Worm (Caenorhabditis elegans): Measurements from ENCODE around the gene tin-9.2.
A peak's percentile ranks its signal among the peaks of the same experiment; 100 is the strongest.

The tin-9.2 gene

ce11 chrIV:13098652-13099051 is at the start of gene tin-9.2, which contains the start of the genes dli-1 and exos-4.1:
TSS of gene tin-9.2 (plus strand) at chrIV:13098995.
TSS of gene dli-1 (minus strand) at chrIV:13098792.
TSS of gene exos-4.1 (plus strand) at chrIV:13098999.
- TF ChIP-seq scrt-1 (GFP tag; IDR thresholded peaks at IDR 0.05), result no peak
- peak; percentile 41 for TF ChIP-seq F13C5.2 (tag; optimal IDR thresholded peaks at IDR 0.05)

- TF ChIP-seq scrt-1 (GFP tag; IDR thresholded peaks at IDR 0.05) (no peak), tbx-37 (GFP tag; conservative IDR thresholded peaks at IDR 0.05) (no peak), hnd-1 (tag; optimal IDR thresholded peaks at IDR 0.05) (no peak), aly-1 (tag; optimal IDR thresholded peaks at IDR 0.05) (no peak), ama-1 (optimal IDR thresholded peaks at IDR 0.05) (no peak), ceh-13 (GFP tag; optimal IDR thresholded peaks at IDR 0.05) (no peak), tbx-11 (GFP tag; IDR thresholded peaks at IDR 0.05) (no peak), ets-7 (tag; optimal IDR thresholded peaks at IDR 0.05) (no peak), tra-4 (tag; optimal IDR thresholded peaks at IDR 0.05) (no peak), F13C5.2 (tag; optimal IDR thresholded peaks at IDR 0.05) (no peak), flt-1 (GFP tag; IDR thresholded peaks at IDR 0.05) (no peak), pes-1 (GFP tag; IDR thresholded peaks at IDR 0.05) (no peak), ceh-36 (tag; optimal IDR thresholded peaks at IDR 0.05) (no peak)
These were observed 47.7 kb upstream of the tin-9.2 start, which contains the start of gene scl-11 for ce11 chrIV:13051073-13051472. TSS of gene scl-11 (plus strand) at chrIV:13051373.

- TF ChIP-seq tbx-11 (GFP tag; IDR thresholded peaks at IDR 0.05) (no peak), ama-1 (optimal IDR thresholded peaks at IDR 0.05) (no peak), sea-1 (GFP tag; conservative IDR thresholded peaks at IDR 0.05) (no peak), ceh-36 (tag; optimal IDR thresholded peaks at IDR 0.05) (no peak), hnd-1 (tag; optimal IDR thresholded peaks at IDR 0.05) (no peak)
These were observed 46.2 kb upstream of the tin-9.2 start, which contains the start of gene F49E11.7 for ce11 chrIV:13052568-13052967. TSS of gene F49E11.7 (plus strand) at chrIV:13052868.

ce11 chrIV:13056026-13056425 is 42.8 kb upstream of the tin-9.2 start, which contains the start of gene scl-1:
TSS of gene scl-1 (plus strand) at chrIV:13056326.
- TF ChIP-seq B0310.2 (tag; optimal IDR thresholded peaks at IDR 0.05) (no peak), hmbx-1 (tag; optimal IDR thresholded peaks at IDR 0.05) (no peak), pes-1 (GFP tag; IDR thresholded peaks at IDR 0.05) (no peak), hnd-1 (tag; optimal IDR thresholded peaks at IDR 0.05) (no peak), scrt-1 (GFP tag; IDR thresholded peaks at IDR 0.05) (no peak), ama-1 (optimal IDR thresholded peaks at IDR 0.05) (no peak), ceh-36 (tag; optimal IDR thresholded peaks at IDR 0.05) (no peak), F13C5.2 (tag; optimal IDR thresholded peaks at IDR 0.05) (no peak), flt-1 (GFP tag; IDR thresholded peaks at IDR 0.05) (no peak), aly-1 (tag; optimal IDR thresholded peaks at IDR 0.05) (no peak), hmg-4 (GFP tag; optimal IDR thresholded peaks at IDR 0.05) (no peak), tbx-37 (GFP tag; conservative IDR thresholded peaks at IDR 0.05) (no peak), tbx-11 (GFP tag; IDR thresholded peaks at IDR 0.05) (no peak), ceh-13 (GFP tag; optimal IDR thresholded peaks at IDR 0.05) (no peak), tra-4 (tag; optimal IDR thresholded peaks at IDR 0.05) (no peak), sea-1 (GFP tag; conservative IDR thresholded peaks at IDR 0.05) (no peak), ets-7 (tag; optimal IDR thresholded peaks at IDR 0.05) (no peak)

ce11 chrIV:13057418-13057817 is 41.4 kb upstream of the tin-9.2 start, which contains the start of gene scl-2:
TSS of gene scl-2 (plus strand) at chrIV:13057710.
- TF ChIP-seq ama-1 (optimal IDR thresholded peaks at IDR 0.05) (no peak), F13C5.2 (tag; optimal IDR thresholded peaks at IDR 0.05) (no peak), ceh-36 (tag; optimal IDR thresholded peaks at IDR 0.05) (no peak), hnd-1 (tag; optimal IDR thresholded peaks at IDR 0.05) (no peak)

DNA sequence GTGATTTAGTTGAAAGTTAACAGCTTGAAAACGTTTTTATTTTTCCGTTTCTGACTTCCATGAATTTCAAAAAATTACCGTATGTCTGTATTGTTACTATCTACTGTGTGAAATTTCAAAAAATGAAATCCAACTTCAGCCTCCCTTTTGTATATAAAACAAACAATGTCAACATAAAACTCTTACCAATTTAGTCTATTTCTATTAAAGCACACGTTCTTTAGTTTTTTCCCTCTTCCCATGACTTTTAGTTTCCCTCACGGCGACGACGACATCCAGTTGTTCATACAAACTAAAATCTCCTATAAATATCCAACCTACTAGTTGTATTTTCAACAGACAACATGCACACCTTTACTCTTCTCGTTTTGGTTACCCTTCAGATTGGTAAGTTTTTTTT is 39.5 kb upstream of the tin-9.2 start, which contains the start of gene scl-3:
Gene scl-3 (plus strand): TSS at position 301 of the 400 bp plus-strand sequence.
- TF ChIP-seq F13C5.2 (tag; optimal IDR thresholded peaks at IDR 0.05) (no peak), pes-1 (GFP tag; IDR thresholded peaks at IDR 0.05) (no peak), tra-4 (tag; optimal IDR thresholded peaks at IDR 0.05) (no peak), ceh-36 (tag; optimal IDR thresholded peaks at IDR 0.05) (no peak), flt-1 (GFP tag; IDR thresholded peaks at IDR 0.05) (no peak), ets-7 (tag; optimal IDR thresholded peaks at IDR 0.05) (no peak), sea-1 (GFP tag; conservative IDR thresholded peaks at IDR 0.05) (no peak), ama-1 (optimal IDR thresholded peaks at IDR 0.05) (no peak), B0310.2 (tag; optimal IDR thresholded peaks at IDR 0.05) (no peak), hnd-1 (tag; optimal IDR thresholded peaks at IDR 0.05) (no peak), tbx-11 (GFP tag; IDR thresholded peaks at IDR 0.05) (no peak), hmg-4 (GFP tag; optimal IDR thresholded peaks at IDR 0.05) (no peak), hmbx-1 (tag; optimal IDR thresholded peaks at IDR 0.05) (no peak), scrt-1 (GFP tag; IDR thresholded peaks at IDR 0.05) (no peak), tbx-37 (GFP tag; conservative IDR thresholded peaks at IDR 0.05) (no peak), aly-1 (tag; optimal IDR thresholded peaks at IDR 0.05) (no peak), ceh-13 (GFP tag; optimal IDR thresholded peaks at IDR 0.05) (no peak)

DNA sequence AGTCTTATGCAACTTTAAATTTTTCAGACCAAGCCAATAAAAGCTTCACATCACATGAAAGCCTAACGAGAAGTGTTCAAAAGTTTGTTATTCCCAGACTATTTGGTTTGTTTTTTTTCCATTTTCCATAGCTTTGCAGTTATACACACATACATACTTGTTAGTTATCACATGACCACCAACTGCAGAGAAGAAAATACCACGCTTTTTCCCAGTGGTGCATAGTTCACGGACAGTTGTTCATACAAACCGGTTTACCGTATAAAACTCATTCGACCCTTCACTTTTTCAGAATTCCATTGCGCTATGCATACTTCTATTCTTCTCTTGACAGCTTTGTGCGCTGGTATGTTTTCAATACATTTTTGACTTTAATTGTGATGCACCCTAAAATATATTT is 35.1 kb upstream of the tin-9.2 start, which contains the start of gene scl-5:
Gene scl-5 (plus strand): TSS at position 301 of the 400 bp plus-strand sequence.
- TF ChIP-seq hnd-1 (tag; optimal IDR thresholded peaks at IDR 0.05) (no peak), aly-1 (tag; optimal IDR thresholded peaks at IDR 0.05) (no peak), ceh-13 (GFP tag; optimal IDR thresholded peaks at IDR 0.05) (no peak), ceh-36 (tag; optimal IDR thresholded peaks at IDR 0.05) (no peak), hmbx-1 (tag; optimal IDR thresholded peaks at IDR 0.05) (no peak), B0310.2 (tag; optimal IDR thresholded peaks at IDR 0.05) (no peak), sea-1 (GFP tag; conservative IDR thresholded peaks at IDR 0.05) (no peak), ets-7 (tag; optimal IDR thresholded peaks at IDR 0.05) (no peak), F13C5.2 (tag; optimal IDR thresholded peaks at IDR 0.05) (no peak), tra-4 (tag; optimal IDR thresholded peaks at IDR 0.05) (no peak), scrt-1 (GFP tag; IDR thresholded peaks at IDR 0.05) (no peak), flt-1 (GFP tag; IDR thresholded peaks at IDR 0.05) (no peak), tbx-37 (GFP tag; conservative IDR thresholded peaks at IDR 0.05) (no peak), hmg-4 (GFP tag; optimal IDR thresholded peaks at IDR 0.05) (no peak), tbx-11 (GFP tag; IDR thresholded peaks at IDR 0.05) (no peak), ama-1 (optimal IDR thresholded peaks at IDR 0.05) (no peak)

DNA sequence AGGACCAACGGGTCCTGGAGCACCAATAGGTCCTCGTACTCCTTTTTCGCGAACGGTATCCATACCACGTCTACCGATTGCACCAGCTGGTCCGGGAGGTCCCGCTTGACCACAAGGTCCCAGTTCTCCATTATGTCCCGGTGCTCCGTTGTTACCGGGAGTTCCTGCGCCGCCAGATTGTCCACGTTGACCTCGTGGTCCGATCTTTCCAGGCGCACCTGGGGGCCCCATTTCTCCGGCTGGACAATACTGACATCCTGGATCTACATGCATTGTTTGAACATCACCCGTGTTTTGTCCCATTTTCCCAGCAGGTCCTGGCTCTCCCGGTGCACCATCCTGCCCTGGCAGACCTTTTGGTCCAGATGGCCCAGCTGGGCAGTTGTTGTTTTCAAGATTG is 32.8 kb upstream of the tin-9.2 start:
- no peak for TF ChIP-seq B0310.2 (tag; optimal IDR thresholded peaks at IDR 0.05)
- no peak for TF ChIP-seq tbx-37 (GFP tag; conservative IDR thresholded peaks at IDR 0.05)
- TF ChIP-seq sea-1 (GFP tag; conservative IDR thresholded peaks at IDR 0.05), result 0 out of 2 replicates have a peak, but pooled peaks have one; percentile 37
- TF ChIP-seq hnd-1 (tag; optimal IDR thresholded peaks at IDR 0.05), result no peak
- no peak for TF ChIP-seq ama-1 (optimal IDR thresholded peaks at IDR 0.05)
- TF ChIP-seq tra-4 (tag; optimal IDR thresholded peaks at IDR 0.05), result no peak
